Fruit fly (Drosophila melanogaster): Measurements from ENCODE around the gene CG7044.

CG7044 gene

dm6 chr3R:21111964-21112740 lies 10.6 kb upstream of the CG7044 start (continued):
- TF ChIP-seq Opbp (GFP tag; IDR thresholded peaks at IDR 0.05; ENCODE audit: partially characterized antibody) (no peak), CG17186 (GFP tag; optimal IDR thresholded peaks at IDR 0.05) (no peak), pfk (GFP tag; optimal IDR thresholded peaks at IDR 0.05) (no peak), CG4328 (GFP tag; optimal IDR thresholded peaks at IDR 0.05) (peak; percentile 2), ase (GFP tag; IDR thresholded peaks at IDR 0.05) (no peak), Sry-δ (GFP tag; optimal IDR thresholded peaks at IDR 0.05) (no peak), Scr (GFP tag; IDR thresholded peaks at IDR 0.05; ENCODE audit: partially characterized antibody) (no peak), CG13894 (tag; optimal IDR thresholded peaks at IDR 0.05) (no peak), Sin3A (optimal IDR thresholded peaks at IDR 0.05) (no peak), BtbVII (GFP tag; optimal IDR thresholded peaks at IDR 0.05) (no peak), Hand (GFP tag; optimal IDR thresholded peaks at IDR 0.05) (no peak), CG11093 (GFP tag; IDR thresholded peaks at IDR 0.05) (no peak), Drgx (GFP tag; IDR thresholded peaks at IDR 0.05) (peak; percentile 19; the same call in 1 of the 2 replicates), prd (optimal IDR thresholded peaks at IDR 0.05) (no peak), prd (GFP tag; IDR thresholded peaks at IDR 0.05) (peak; percentile 32; the same call in 1 of the 3 replicates), CG11456 (GFP tag; IDR thresholded peaks at IDR 0.05) (no peak; the same call in 2 of the 3 replicates), fru (optimal IDR thresholded peaks at IDR 0.05) (no peak), dm (GFP tag; optimal IDR thresholded peaks at IDR 0.05) (no peak), CG42726 (GFP tag; IDR thresholded peaks at IDR 0.05; ENCODE audit: partially characterized antibody) (0 out of 2 replicates have a peak, but pooled peaks have one; percentile 24), CG11247 (GFP tag; IDR thresholded peaks at IDR 0.05) (no peak), grn (GFP tag; optimal IDR thresholded peaks at IDR 0.05) (no peak), CG17802 (tag; optimal IDR thresholded peaks at IDR 0.05) (no peak), cwo (GFP tag; optimal IDR thresholded peaks at IDR 0.05) (no peak), crp (GFP tag; optimal IDR thresholded peaks at IDR 0.05) (no peak), fd64A (GFP tag; optimal IDR thresholded peaks at IDR 0.05) (no peak), psq (GFP tag; optimal IDR thresholded peaks at IDR 0.05) (no peak), ftz-f1 (GFP tag; optimal IDR thresholded peaks at IDR 0.05) (no peak), CG18764 (GFP tag; optimal IDR thresholded peaks at IDR 0.05) (no peak), CG9932 (GFP tag; IDR thresholded peaks at IDR 0.05) (0 out of 2 replicates have a peak, but pooled peaks have one; percentile 17), HLH4C (GFP tag; IDR thresholded peaks at IDR 0.05; ENCODE audit: partially characterized antibody) (0 out of 3 replicates have a peak, but pooled peaks have one; percentile 23), CG8359 (GFP tag; optimal IDR thresholded peaks at IDR 0.05; ENCODE audit: borderline replicate concordance) (no peak), CG2116 (GFP tag; optimal IDR thresholded peaks at IDR 0.05) (no peak), CG16779 (GFP tag; IDR thresholded peaks at IDR 0.05) (no peak), CG15479 (GFP tag; optimal IDR thresholded peaks at IDR 0.05) (no peak), CG3407 (GFP tag; optimal IDR thresholded peaks at IDR 0.05) (no peak), CG33557 (GFP tag; optimal IDR thresholded peaks at IDR 0.05) (no peak), nerfin-2 (GFP tag; IDR thresholded peaks at IDR 0.05; ENCODE audit: partially characterized antibody) (no peak)

dm6 chr3R:21111046-21111480 lies 9.5 kb upstream of the CG7044 start, which contains the start of gene Rab11:
Rab11 (plus strand) TSS chr3R:21111408.
- TF ChIP-seq sim (GFP tag; IDR thresholded peaks at IDR 0.05) (no peak), CG5953 (GFP tag; IDR thresholded peaks at IDR 0.05) (no peak), CG16813 (GFP tag; IDR thresholded peaks at IDR 0.05; ENCODE audit: partially characterized antibody) (peak; percentile 91), Usf (GFP tag; optimal IDR thresholded peaks at IDR 0.05) (no peak), Jarid2 (GFP tag; optimal IDR thresholded peaks at IDR 0.05) (no peak), CG15073 (GFP tag; optimal IDR thresholded peaks at IDR 0.05) (no peak), pb (GFP tag; optimal IDR thresholded peaks at IDR 0.05) (no peak), CG10462 (GFP tag; optimal IDR thresholded peaks at IDR 0.05) (peak; percentile 2), CG13775 (GFP tag; optimal IDR thresholded peaks at IDR 0.05) (peak; percentile 66), caup (GFP tag; optimal IDR thresholded peaks at IDR 0.05; ENCODE audit: severe bottlenecking) (peak; percentile 36), PHDP (tag; optimal IDR thresholded peaks at IDR 0.05) (peak; percentile 34), CG1647 (GFP tag; optimal IDR thresholded peaks at IDR 0.05) (no peak), wor (GFP tag; IDR thresholded peaks at IDR 0.05) (no peak), oc (tag; optimal IDR thresholded peaks at IDR 0.05) (no peak), Rx (GFP tag; IDR thresholded peaks at IDR 0.05) (no peak)
